Fruit fly (Drosophila melanogaster) whole organism, pupa: ENCODE measurements around the gene VhaM9.7-d.

Source experiments
- CG10348 ChIP-seq: fragments of 200-800 bp; sonication (Bioruptor generic); IDR thresholded peaks from 2 replicates; pipeline ENCODE4 v1.3.6; 2022; ENCODE audit warnings: missing biosample characterization, missing genetic modification characterization
- CG13204 ChIP-seq: fragments of 200-800 bp; sonication (Bioruptor generic); optimal IDR thresholded peaks from 2 replicates; lab custom pipeline; 2018; ENCODE audit warnings: missing biosample characterization, mild to moderate bottlenecking, missing genetic modification characterization, moderate library complexity
- CG14655 ChIP-seq: fragments of 200-800 bp; sonication (Bioruptor generic); optimal IDR thresholded peaks from 3 replicates; lab custom pipeline; 2017; ENCODE audit warnings: mild to moderate bottlenecking, missing biosample characterization, missing genetic modification reagents, missing genetic modification characterization
- CG17806 ChIP-seq: fragments of 200-800 bp; sonication (Bioruptor generic); optimal IDR thresholded peaks from 2 replicates; lab custom pipeline; 2018; ENCODE audit warnings: missing biosample characterization, mild to moderate bottlenecking, missing genetic modification characterization, moderate library complexity
- CG34367 ChIP-seq: fragments of 200-800 bp; sonication (Bioruptor generic); optimal IDR thresholded peaks from 2 replicates; lab custom pipeline; 2018; ENCODE audit warnings: missing biosample characterization, mild to moderate bottlenecking, missing genetic modification characterization
- CG8159 ChIP-seq: fragments of 200-800 bp; sonication (Bioruptor generic); optimal IDR thresholded peaks from 3 replicates; lab custom pipeline; 2018; ENCODE audit warnings: missing biosample characterization, mild to moderate bottlenecking, missing genetic modification characterization, moderate library complexity
- CG8301 ChIP-seq: fragments of 200-800 bp; sonication (Bioruptor generic); optimal IDR thresholded peaks from 2 replicates; lab custom pipeline; 2018; ENCODE audit warnings: missing biosample characterization, mild to moderate bottlenecking, missing genetic modification characterization
- CG9948 ChIP-seq: fragments of 200-800 bp; sonication (Bioruptor generic); optimal IDR thresholded peaks from 2 replicates; lab custom pipeline; 2018; ENCODE audit warnings: missing biosample characterization, mild to moderate bottlenecking, missing genetic modification characterization, moderate library complexity
- D1 ChIP-seq: fragments of 200-800 bp; sonication (Bioruptor generic); optimal IDR thresholded peaks from 2 replicates; lab custom pipeline; 2018; ENCODE audit warnings: missing biosample characterization, mild to moderate bottlenecking, missing genetic modification characterization, moderate library complexity
- EcR ChIP-seq: fragments of 200-800 bp; sonication (Bioruptor generic); optimal IDR thresholded peaks from 3 replicates; lab custom pipeline; 2019; ENCODE audit warnings: missing biosample characterization, missing genetic modification characterization, mild to moderate bottlenecking, moderate library complexity, missing genetic modification reagents

dm6 chr3R:16951374-16951773, 23.6 kb upstream of the VhaM9.7-d start:
- no peak for TF ChIP-seq D1 (tag; lab: Kevin White, UChicago)
- TF ChIP-seq CG34367 (tag; lab: Kevin White, UChicago) = no peak
- no peak for TF ChIP-seq CG8159 (tag; lab: Kevin White, UChicago)
- TF ChIP-seq CG9948 (tag; lab: Kevin White, UChicago) = no peak
- TF ChIP-seq CG13204 = no peak
- TF ChIP-seq CG14655 (GFP tag; lab: Kevin White, UChicago) = no peak
- no peak for TF ChIP-seq CG17806 (tag; lab: Kevin White, UChicago)
- TF ChIP-seq EcR (GFP tag; lab: Kevin White, UChicago) = no peak
- no peak for TF ChIP-seq CG8301
- no peak for TF ChIP-seq CG10348 (GFP tag; lab: Robert Waterston, UW)
